Worm (Caenorhabditis elegans) whole organism, mixed stage, embryonic: ENCODE data around the gene tut-2.

Experiments
- M03D4.4 ChIP-seq: sonication (generic microtip); optimal IDR thresholded peaks from 2 replicates; lab custom pipeline; 2017; ENCODE audit warnings: mild to moderate bottlenecking, missing genetic modification characterization, missing compliant biosample characterization
- bed-3 ChIP-seq: fragments of 200-800 bp; sonication (Bioruptor generic); optimal IDR thresholded peaks from 3 replicates; lab custom pipeline; 2018; ENCODE audit warnings: mild to moderate bottlenecking, missing genetic modification characterization, moderate library complexity, missing compliant biosample characterization
- blmp-1 ChIP-seq: fragments of 150-350 bp; optimal IDR thresholded peaks from 2 replicates; lab custom pipeline; 2014; ENCODE audit warnings: missing biosample characterization, missing genetic modification characterization
- ceh-43 ChIP-seq: fragments of 200-800 bp; sonication (Bioruptor generic); optimal IDR thresholded peaks from 2 replicates; lab custom pipeline; 2018; ENCODE audit warnings: mild to moderate bottlenecking, missing genetic modification characterization, moderate library complexity, missing compliant biosample characterization
- ceh-83 ChIP-seq: fragments of 200-800 bp; sonication (Bioruptor generic); optimal IDR thresholded peaks from 2 replicates; lab custom pipeline; 2018; ENCODE audit warnings: mild to moderate bottlenecking, missing genetic modification characterization, missing compliant biosample characterization
- ces-1 ChIP-seq: fragments of 150-350 bp; optimal IDR thresholded peaks from 2 replicates; lab custom pipeline; 2014; ENCODE audit warnings: missing biosample characterization, missing genetic modification reagents, missing genetic modification characterization
- cnd-1 ChIP-seq: fragments of 200-800 bp; sonication (Bioruptor generic); optimal IDR thresholded peaks from 2 replicates; lab custom pipeline; 2018; ENCODE audit warnings: mild to moderate bottlenecking, missing genetic modification characterization, missing compliant biosample characterization
- drap-1 ChIP-seq: fragments of 200-800 bp; sonication (Bioruptor generic); optimal IDR thresholded peaks from 3 replicates; lab custom pipeline; 2018; ENCODE audit warnings: mild to moderate bottlenecking, missing genetic modification characterization, missing compliant biosample characterization
- elt-3 ChIP-seq: fragments of 150-350 bp; optimal IDR thresholded peaks from 2 replicates; lab custom pipeline; 2014; ENCODE audit warnings: missing biosample characterization, missing genetic modification characterization
- hlh-1 ChIP-seq: fragments of 150-350 bp; optimal IDR thresholded peaks from 2 replicates; lab custom pipeline; 2014; ENCODE audit warnings: missing biosample characterization, missing genetic modification reagents, missing genetic modification characterization
- lin-13 ChIP-seq: fragments of 150-350 bp; optimal IDR thresholded peaks from 2 replicates; lab custom pipeline; 2014; ENCODE audit warnings: missing biosample characterization, missing genetic modification characterization
- lin-32 ChIP-seq: fragments of 200-800 bp; sonication (Bioruptor generic); optimal IDR thresholded peaks from 2 replicates; lab custom pipeline; 2018; ENCODE audit warnings: mild to moderate bottlenecking, missing genetic modification characterization, missing compliant biosample characterization
- lsy-2 ChIP-seq: fragments of 150-350 bp; optimal IDR thresholded peaks from 2 replicates; lab custom pipeline; 2014; ENCODE audit warnings: missing biosample characterization, missing genetic modification characterization
- mab-5 ChIP-seq: fragments of 150-350 bp; optimal IDR thresholded peaks from 2 replicates; lab custom pipeline; 2014; ENCODE audit warnings: missing biosample characterization, missing genetic modification characterization
- mep-1 ChIP-seq: fragments of 150-350 bp; optimal IDR thresholded peaks from 2 replicates; lab custom pipeline; 2017; ENCODE audit warnings: missing biosample characterization, missing genetic modification reagents, missing genetic modification characterization, inconsistent platforms
- mls-2 ChIP-seq: sonication (generic microtip); optimal IDR thresholded peaks from 2 replicates; lab custom pipeline; 2016; ENCODE audit warnings: mild to moderate bottlenecking, missing genetic modification characterization, moderate library complexity, missing compliant biosample characterization
- nhr-12 ChIP-seq: fragments of 150-350 bp; optimal IDR thresholded peaks from 2 replicates; lab custom pipeline; 2014; ENCODE audit warnings: missing biosample characterization, missing genetic modification characterization
- nhr-2 ChIP-seq: fragments of 150-350 bp; optimal IDR thresholded peaks from 2 replicates; lab custom pipeline; 2014; ENCODE audit warnings: missing biosample characterization, missing genetic modification characterization
- nhr-237 ChIP-seq: fragments of 150-350 bp; optimal IDR thresholded peaks from 2 replicates; lab custom pipeline; 2014; ENCODE audit warnings: missing biosample characterization, missing genetic modification characterization
- nhr-28 ChIP-seq: fragments of 150-350 bp; optimal IDR thresholded peaks from 2 replicates; lab custom pipeline; 2014; ENCODE audit warnings: missing biosample characterization, missing genetic modification characterization
- nhr-76 ChIP-seq: sonication (generic microtip); optimal IDR thresholded peaks from 2 replicates; lab custom pipeline; 2017; ENCODE audit warnings: missing biosample characterization, missing genetic modification characterization
- pha-4 ChIP-seq: fragments of 150-350 bp; optimal IDR thresholded peaks from 2 replicates; lab custom pipeline; 2018; ENCODE audit warnings: missing biosample characterization, missing genetic modification reagents, missing genetic modification characterization
- sem-2 ChIP-seq: fragments of 200-800 bp; sonication (Bioruptor generic); optimal IDR thresholded peaks from 2 replicates; lab custom pipeline; 2018; ENCODE audit warnings: mild to moderate bottlenecking, missing genetic modification characterization, missing compliant biosample characterization
- snpc-4 ChIP-seq: fragments of 150-350 bp; optimal IDR thresholded peaks from 2 replicates; lab custom pipeline; 2014; ENCODE audit warnings: missing biosample characterization, missing genetic modification characterization
- sptf-1 ChIP-seq: sonication (generic microtip); optimal IDR thresholded peaks from 2 replicates; lab custom pipeline; 2017; ENCODE audit warnings: mild to moderate bottlenecking, missing genetic modification characterization, moderate library complexity, missing compliant biosample characterization
- unc-120 ChIP-seq: sonication (generic microtip); optimal IDR thresholded peaks from 2 replicates; lab custom pipeline; 2017; ENCODE audit warnings: missing genetic modification characterization, missing compliant biosample characterization; ENCODE audit not compliant: poor library complexity, severe bottlenecking
- unc-39 ChIP-seq: fragments of 150-350 bp; optimal IDR thresholded peaks from 2 replicates; lab custom pipeline; 2014; ENCODE audit warnings: missing biosample characterization, missing genetic modification characterization
- zip-8 ChIP-seq: fragments of 150-350 bp; optimal IDR thresholded peaks from 2 replicates; lab custom pipeline; 2014; ENCODE audit warnings: missing biosample characterization, missing genetic modification characterization
- ztf-11 ChIP-seq: fragments of 150-350 bp; optimal IDR thresholded peaks from 2 replicates; lab custom pipeline; 2014; ENCODE audit warnings: missing biosample characterization, missing genetic modification characterization

The tut-2 gene

DNA sequence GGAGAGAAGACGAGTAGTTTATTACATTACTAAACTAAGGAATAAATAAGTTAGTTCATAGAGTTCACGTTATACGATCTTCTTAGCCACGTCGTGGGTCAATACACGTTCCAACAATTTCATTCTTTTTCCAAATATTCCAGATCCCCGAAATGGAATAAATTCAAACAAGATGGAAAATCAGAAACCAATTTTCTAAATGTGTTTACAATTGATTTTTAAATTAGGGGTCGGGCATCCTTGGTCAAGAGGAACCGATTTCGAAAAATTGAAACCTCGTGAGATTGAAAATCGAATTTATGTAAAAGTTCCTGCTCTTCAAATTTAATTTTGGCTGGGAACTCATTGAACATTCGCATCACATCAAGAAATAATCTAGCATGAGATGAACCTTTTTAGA is 26.7 kb downstream of the tut-2 start:
- TF ChIP-seq mls-2 (tag; lab: Kevin White, UChicago) = no peak
- TF ChIP-seq drap-1 = no peak
- no peak for TF ChIP-seq lin-32
- no peak for TF ChIP-seq mab-5 (tag; lab: Kevin White, UChicago)
- TF ChIP-seq zip-8 (tag; lab: Kevin White, UChicago) = no peak
- TF ChIP-seq bed-3 (GFP tag; lab: Kevin White, UChicago) = no peak
- TF ChIP-seq nhr-12 = no peak
- no peak for TF ChIP-seq snpc-4
- no peak for TF ChIP-seq ces-1 (GFP tag; lab: Kevin White, UChicago)

DNA sequence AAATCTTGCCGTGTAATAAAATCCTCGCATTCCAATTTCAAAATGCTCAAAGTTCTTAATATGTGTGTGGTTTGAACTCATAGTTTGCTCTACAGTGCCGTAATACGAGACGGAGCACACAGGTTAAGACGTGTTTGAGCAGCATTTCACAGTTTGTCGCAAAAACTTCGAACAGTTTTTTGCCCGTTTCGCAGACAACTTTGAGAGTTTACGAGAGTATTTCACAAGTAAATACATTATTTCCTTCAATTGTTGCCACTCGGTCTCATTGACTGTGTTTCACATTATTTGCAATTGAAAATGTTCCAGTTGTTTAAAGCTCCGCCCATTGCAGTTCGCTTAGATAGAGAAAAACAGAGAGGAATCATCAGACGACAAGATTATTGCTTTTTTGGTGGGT is 29.6 kb downstream of the tut-2 start, which contains the start of gene F29F11.20:
TSS of gene F29F11.20 (plus strand) at position 301 of the 400 bp plus-strand sequence.
- TF ChIP-seq sem-2 (GFP tag; lab: Kevin White, UChicago) (no peak), bed-3 (GFP tag; lab: Kevin White, UChicago) (no peak), lin-13 (no peak), sptf-1 (tag; lab: Kevin White, UChicago) (no peak), elt-3 (no peak), ceh-43 (GFP tag; lab: Kevin White, UChicago) (no peak), ces-1 (GFP tag; lab: Kevin White, UChicago) (no peak), lsy-2 (tag; lab: Kevin White, UChicago) (no peak), snpc-4 (no peak), cnd-1 (no peak), pha-4 (tag; lab: Kevin White, UChicago) (no peak), ztf-11 (tag; lab: Kevin White, UChicago) (no peak), M03D4.4 (tag; lab: Kevin White, UChicago) (no peak), unc-120 (no peak)

DNA sequence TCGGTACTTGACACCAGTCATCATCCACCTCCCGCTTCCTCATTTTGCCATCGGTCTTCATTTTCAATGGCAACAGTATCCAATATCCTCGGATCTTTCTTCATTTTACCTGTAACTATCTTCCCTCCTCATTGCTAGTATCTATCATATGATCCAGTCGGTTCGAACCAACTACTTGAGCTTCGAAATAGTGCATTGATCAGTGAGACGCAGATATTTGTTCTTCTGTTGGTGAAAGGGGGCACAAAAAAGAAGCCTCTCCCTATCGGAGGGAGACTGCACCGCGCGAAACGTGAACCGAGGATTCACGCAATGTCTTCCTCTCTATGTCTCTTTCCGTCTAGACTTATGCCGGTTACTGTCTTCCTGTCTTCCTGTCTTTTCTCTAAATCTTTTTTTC is 33.3 kb downstream of the tut-2 start:
- no peak for TF ChIP-seq lin-32

DNA sequence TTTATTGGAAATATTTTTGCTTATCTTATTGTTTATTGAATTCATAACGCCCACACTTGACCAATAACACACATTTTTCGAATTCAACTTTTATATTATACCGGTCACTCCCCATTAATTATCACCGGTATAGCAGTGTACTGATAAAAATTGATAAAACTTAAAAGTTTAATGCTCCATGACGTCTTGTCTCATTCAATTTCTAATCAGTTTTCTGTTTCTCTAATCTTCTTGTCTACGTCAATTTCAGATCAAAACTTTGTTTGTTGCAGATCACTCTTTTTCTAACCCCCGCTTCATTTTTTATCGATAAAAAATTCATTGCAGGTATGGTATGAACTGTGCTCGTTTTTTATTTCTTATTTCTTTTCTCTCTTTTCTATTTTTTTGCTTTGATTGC is 35.7 kb downstream of the tut-2 start:
- TF ChIP-seq nhr-28 (tag; lab: Kevin White, UChicago) (no peak), nhr-76 (tag; lab: Kevin White, UChicago) (no peak), sptf-1 (tag; lab: Kevin White, UChicago) (no peak), mls-2 (tag; lab: Kevin White, UChicago) (no peak), hlh-1 (tag; lab: Kevin White, UChicago) (no peak), mep-1 (tag; lab: Kevin White, UChicago) (no peak), zip-8 (tag; lab: Kevin White, UChicago) (no peak), ceh-83 (GFP tag; lab: Kevin White, UChicago) (no peak), lin-13 (no peak), unc-120 (no peak), ces-1 (GFP tag; lab: Kevin White, UChicago) (no peak), nhr-2 (no peak)

DNA sequence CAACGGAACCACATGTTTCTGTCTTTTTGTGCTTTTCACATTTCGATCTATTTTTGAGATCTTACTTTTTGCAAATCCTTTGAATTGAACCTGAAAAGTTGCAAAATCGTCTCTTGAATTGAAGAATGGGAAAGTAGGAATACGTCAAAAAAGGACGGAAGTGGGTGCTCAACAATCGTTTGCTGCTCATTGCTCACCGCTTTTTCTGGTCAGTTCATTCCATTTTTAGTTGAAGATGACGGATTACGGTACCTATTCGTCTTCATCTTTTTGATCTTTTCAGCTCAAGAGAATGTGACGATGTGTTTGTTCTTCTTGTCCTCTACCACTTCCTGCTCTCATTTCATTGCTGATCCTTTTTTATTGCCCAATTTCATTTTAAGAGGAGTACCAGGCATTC is 37.1 kb downstream of the tut-2 start, which contains the start of gene C05A2.4:
TSS of gene C05A2.4 (plus strand) at position 301 of the 400 bp plus-strand sequence.
- TF ChIP-seq nhr-28 (tag; lab: Kevin White, UChicago) (no peak), pha-4 (tag; lab: Kevin White, UChicago) (no peak), unc-39 (tag; lab: Kevin White, UChicago) (no peak), lsy-2 (tag; lab: Kevin White, UChicago) (no peak), lin-32 (no peak), cnd-1 (no peak), sem-2 (GFP tag; lab: Kevin White, UChicago) (no peak), unc-120 (no peak)

DNA sequence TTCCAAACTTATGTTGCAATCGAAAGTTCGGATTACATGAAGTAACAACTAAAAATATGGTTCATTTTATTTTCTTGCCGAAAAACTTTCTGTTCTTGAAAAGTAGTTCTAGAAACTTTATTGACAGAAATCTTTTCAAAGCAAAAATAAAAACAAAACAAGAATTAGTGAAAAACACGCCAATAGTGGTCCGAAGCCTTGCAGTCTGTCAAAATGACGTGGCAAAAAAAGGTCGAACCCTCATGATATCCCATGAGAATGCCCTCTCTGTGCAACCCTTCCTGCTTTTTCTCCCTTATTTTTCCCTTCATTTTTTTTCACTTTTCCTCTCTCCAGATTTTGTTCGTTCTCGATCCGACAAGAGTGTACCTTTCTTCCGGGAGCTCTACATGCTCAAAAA is 41.1 kb downstream of the tut-2 start:
- TF ChIP-seq hlh-1 (tag; lab: Kevin White, UChicago) = no peak
- no peak for TF ChIP-seq nhr-12
- TF ChIP-seq sem-2 (GFP tag; lab: Kevin White, UChicago) = no peak
- no peak for TF ChIP-seq M03D4.4 (tag; lab: Kevin White, UChicago)
- no peak for TF ChIP-seq mep-1 (tag; lab: Kevin White, UChicago)
- no peak for TF ChIP-seq nhr-237
- TF ChIP-seq blmp-1 (tag; lab: Kevin White, UChicago) = no peak
- no peak for TF ChIP-seq sptf-1 (tag; lab: Kevin White, UChicago)
- TF ChIP-seq ztf-11 (tag; lab: Kevin White, UChicago) = no peak
- TF ChIP-seq elt-3 = no peak
- TF ChIP-seq mls-2 (tag; lab: Kevin White, UChicago) = no peak
- TF ChIP-seq lin-13 = no peak
- TF ChIP-seq drap-1 = no peak
- no peak for TF ChIP-seq ceh-83 (GFP tag; lab: Kevin White, UChicago)
- no peak for TF ChIP-seq cnd-1
- TF ChIP-seq unc-120 = no peak
- no peak for TF ChIP-seq nhr-2
